Worm (Caenorhabditis elegans) whole organism, midembryonic: Measurements from ENCODE around the gene nhr-50.
"Not testable (repeated sequence)": the region's sequence is repeated elsewhere in the genome, so short reads cannot be mapped to it uniquely, and the experiment has no call there.

Experiments
- T22C8.4 ChIP-seq: fragments of 200-800 bp; sonication (Bioruptor generic); IDR thresholded peaks from 2 replicates; pipeline ENCODE4 v1.3.6; 2022; ENCODE audit warnings: missing genetic modification characterization, missing compliant biosample characterization
- cog-1 ChIP-seq: sonication (generic microtip); optimal IDR thresholded peaks from 2 replicates; lab custom pipeline; 2016; ENCODE audit warnings: missing genetic modification characterization, missing compliant biosample characterization
- flt-1 ChIP-seq: fragments of 200-800 bp; sonication (Bioruptor generic); IDR thresholded peaks from 2 replicates; pipeline ENCODE4 v1.3.6; 2022; ENCODE audit warnings: missing genetic modification characterization, missing compliant biosample characterization
- klf-2 ChIP-seq: fragments of 200-800 bp; sonication (Bioruptor generic); conservative IDR thresholded peaks from 2 replicates; pipeline ENCODE4 v1.3.6; 2022; ENCODE audit warnings: missing genetic modification reagents, missing genetic modification characterization, missing compliant biosample characterization
- med-1 ChIP-seq: sonication (generic microtip); optimal IDR thresholded peaks from 2 replicates; lab custom pipeline; 2017; ENCODE audit warnings: missing genetic modification characterization, mild to moderate bottlenecking, missing compliant biosample characterization, antibody characterized with exemption, missing genetic modification reagents; ENCODE audit not compliant: insufficient read depth
- ref-1 ChIP-seq: fragments of 200-800 bp; sonication (Bioruptor generic); conservative IDR thresholded peaks from 2 replicates; pipeline ENCODE4 v1.3.6; 2022; ENCODE audit warnings: missing genetic modification reagents, missing genetic modification characterization, missing compliant biosample characterization
- tab-1 ChIP-seq: fragments of 200-800 bp; sonication (Bioruptor generic); IDR thresholded peaks from 2 replicates; pipeline ENCODE4 v1.3.6; 2022; ENCODE audit warnings: missing genetic modification characterization, missing compliant biosample characterization
- ztf-23 ChIP-seq: fragments of 200-800 bp; sonication (Bioruptor generic); IDR thresholded peaks from 2 replicates; pipeline ENCODE4 v1.3.6; 2022; ENCODE audit warnings: missing genetic modification reagents, missing genetic modification characterization, missing compliant biosample characterization
- ztf-29 ChIP-seq: fragments of 200-800 bp; sonication (Bioruptor generic); IDR thresholded peaks from 2 replicates; pipeline ENCODE4 v1.3.6; 2022; ENCODE audit warnings: missing genetic modification reagents, missing genetic modification characterization, missing compliant biosample characterization

The nhr-50 gene

ce11 chrV:15996655-15997186 lies 3.7 kb downstream of the nhr-50 start, which contains the start of the genes C06C6.9 and C06C6.8:
Gene C06C6.9 (minus strand): TSS chrV:15996755.
Gene C06C6.8 (plus strand): TSS chrV:15997136.
- TF ChIP-seq T22C8.4 (GFP tag; lab: Robert Waterston, UW) = no peak
- TF ChIP-seq flt-1 (GFP tag; lab: Robert Waterston, UW) = no peak
- TF ChIP-seq ztf-29 = no peak
- no peak for TF ChIP-seq klf-2
- TF ChIP-seq tab-1 (GFP tag; lab: Robert Waterston, UW) = no peak
- no peak for TF ChIP-seq med-1
- no peak for TF ChIP-seq cog-1 (tag; lab: Kevin White, UChicago)
- TF ChIP-seq ref-1 (GFP tag; lab: Robert Waterston, UW) = no peak
- TF ChIP-seq ztf-23 (GFP tag; lab: Robert Waterston, UW) = no peak

ce11 chrV:15991850-15992249 lies 8.6 kb downstream of the nhr-50 start, which contains the start of gene C06C6.7:
Gene C06C6.7 (plus strand): TSS chrV:15992150.
- TF ChIP-seq T22C8.4, tab-1, flt-1 (GFP tag; lab: Robert Waterston, UW): not testable (repeated sequence)

ce11 chrV:15988074-15988473 lies 12.4 kb downstream of the nhr-50 start, which contains the start of gene F36G9.15:
Gene F36G9.15 (minus strand): TSS chrV:15988174.
- TF ChIP-seq flt-1 (GFP tag; lab: Robert Waterston, UW) (no peak), med-1 (no peak), ref-1 (GFP tag; lab: Robert Waterston, UW) (no peak), tab-1 (GFP tag; lab: Robert Waterston, UW) (no peak), cog-1 (tag; lab: Kevin White, UChicago) (no peak), ztf-23 (GFP tag; lab: Robert Waterston, UW) (no peak), ztf-29 (no peak), klf-2 (no peak), T22C8.4 (GFP tag; lab: Robert Waterston, UW) (no peak)

ce11 chrV:15982733-15983344 lies 17.6 kb downstream of the nhr-50 start, which contains the start of the genes fbxa-99 and F36G9.13:
Gene fbxa-99 (minus strand): TSS chrV:15982854.
Gene F36G9.13 (plus strand): TSS chrV:15983294.
- TF ChIP-seq tab-1 (GFP tag; lab: Robert Waterston, UW) = no peak

ce11 chrV:15978232-15978764 lies 22.1 kb downstream of the nhr-50 start, which contains the start of gene oac-20:
Gene oac-20 (plus strand): TSS chrV:15978714.
- no peak for TF ChIP-seq ztf-23 (GFP tag; lab: Robert Waterston, UW)
- no peak for TF ChIP-seq cog-1 (tag; lab: Kevin White, UChicago)
- no peak for TF ChIP-seq klf-2
- no peak for TF ChIP-seq T22C8.4 (GFP tag; lab: Robert Waterston, UW)
- TF ChIP-seq ref-1 (GFP tag; lab: Robert Waterston, UW) = no peak
- no peak for TF ChIP-seq flt-1 (GFP tag; lab: Robert Waterston, UW)
- no peak for TF ChIP-seq ztf-29

- TF ChIP-seq tab-1 (GFP tag; lab: Robert Waterston, UW) (no peak), cog-1 (tag; lab: Kevin White, UChicago) (no peak), ztf-23 (GFP tag; lab: Robert Waterston, UW) (no peak), ref-1 (GFP tag; lab: Robert Waterston, UW) (no peak), med-1 (no peak), ztf-29 (no peak), flt-1 (GFP tag; lab: Robert Waterston, UW) (no peak), T22C8.4 (GFP tag; lab: Robert Waterston, UW) (no peak), klf-2 (no peak)
These were observed 24.6 kb downstream of the nhr-50 start, which contains the start of gene clec-232 for ce11 chrV:15975845-15976244. Gene clec-232 (plus strand): TSS chrV:15976145.

ce11 chrV:15974836-15975235 lies 25.6 kb downstream of the nhr-50 start, which contains the start of gene sru-22:
Gene sru-22 (minus strand): TSS chrV:15974936.
- no peak for TF ChIP-seq ztf-23 (GFP tag; lab: Robert Waterston, UW)
- no peak for TF ChIP-seq klf-2
- TF ChIP-seq cog-1 (tag; lab: Kevin White, UChicago) = no peak
- TF ChIP-seq T22C8.4 (GFP tag; lab: Robert Waterston, UW) = no peak
- TF ChIP-seq ztf-29 = no peak
- TF ChIP-seq ref-1 (GFP tag; lab: Robert Waterston, UW) = no peak
- no peak for TF ChIP-seq tab-1 (GFP tag; lab: Robert Waterston, UW)
- no peak for TF ChIP-seq med-1
- no peak for TF ChIP-seq flt-1 (GFP tag; lab: Robert Waterston, UW)

ce11 chrV:15972484-15972883 lies 27.9 kb downstream of the nhr-50 start, which contains the start of gene sru-23:
Gene sru-23 (minus strand): TSS chrV:15972584.
- TF ChIP-seq flt-1 (GFP tag; lab: Robert Waterston, UW) (no peak), ztf-23 (GFP tag; lab: Robert Waterston, UW) (no peak), tab-1 (GFP tag; lab: Robert Waterston, UW) (no peak), klf-2 (no peak), T22C8.4 (GFP tag; lab: Robert Waterston, UW) (no peak)

- TF ChIP-seq ref-1 (GFP tag; lab: Robert Waterston, UW) (no peak), ztf-29 (no peak), ztf-23 (GFP tag; lab: Robert Waterston, UW) (no peak), klf-2 (no peak), med-1 (no peak), cog-1 (tag; lab: Kevin White, UChicago) (no peak), flt-1 (GFP tag; lab: Robert Waterston, UW) (no peak), T22C8.4 (GFP tag; lab: Robert Waterston, UW) (no peak), tab-1 (GFP tag; lab: Robert Waterston, UW) (no peak)
These were observed 29.6 kb downstream of the nhr-50 start for ce11 chrV:15970820-15971219.
